Worm (Caenorhabditis elegans): Measurements from ENCODE around the gene arp-6.
A peak's percentile ranks its signal among the peaks of the same experiment; 100 is the strongest.

The arp-6 gene

ce11 chrII:8037246-8037645 is at the start of gene arp-6:
Gene arp-6, minus strand, starts transcription at chrII:8037346.
- no peak for TF ChIP-seq flh-1 (GFP tag; optimal IDR thresholded peaks at IDR 0.05)
- TF ChIP-seq snpc-4 (tag; optimal IDR thresholded peaks at IDR 0.05) = no peak
- TF ChIP-seq lin-32 (GFP tag; optimal IDR thresholded peaks at IDR 0.05) = no peak
- TF ChIP-seq mep-1 (tag; optimal IDR thresholded peaks at IDR 0.05) = no peak
- TF ChIP-seq drap-1 (GFP tag; optimal IDR thresholded peaks at IDR 0.05) = no peak
- no peak for TF ChIP-seq lin-13 (tag; optimal IDR thresholded peaks at IDR 0.05)
- no peak for TF ChIP-seq ham-2 (GFP tag; optimal IDR thresholded peaks at IDR 0.05)
- TF ChIP-seq zip-8 (tag; optimal IDR thresholded peaks at IDR 0.05) = no peak
- TF ChIP-seq bed-3 (GFP tag; optimal IDR thresholded peaks at IDR 0.05) = no peak
- no peak for TF ChIP-seq unc-120 (tag; optimal IDR thresholded peaks at IDR 0.05; ENCODE audit: poor library complexity, severe bottlenecking)

ce11 chrII:8086803-8087202 is 49.7 kb upstream of the arp-6 start, which contains the start of gene K02C4.3:
Gene K02C4.3, minus strand, starts transcription at chrII:8086853.
- TF ChIP-seq blmp-1 (tag; optimal IDR thresholded peaks at IDR 0.05) = no peak
- no peak for TF ChIP-seq drap-1 (GFP tag; optimal IDR thresholded peaks at IDR 0.05)
- peak; percentile 63 for TF ChIP-seq lsy-2 (tag; optimal IDR thresholded peaks at IDR 0.05)
- TF ChIP-seq mep-1 (tag; optimal IDR thresholded peaks at IDR 0.05) = peak; percentile 60
- no peak for TF ChIP-seq elt-1 (tag; optimal IDR thresholded peaks at IDR 0.05; ENCODE audit: borderline replicate concordance, insufficient read depth)
- TF ChIP-seq ztf-11 (tag; optimal IDR thresholded peaks at IDR 0.05) = no peak

- TF ChIP-seq ces-1 (GFP tag; optimal IDR thresholded peaks at IDR 0.05) = no peak
- TF ChIP-seq nhr-12 (tag; optimal IDR thresholded peaks at IDR 0.05) = no peak
- no peak for TF ChIP-seq unc-39 (tag; optimal IDR thresholded peaks at IDR 0.05)
- no peak for TF ChIP-seq ceh-43 (GFP tag; optimal IDR thresholded peaks at IDR 0.05)
Measured at ce11 chrII:8078041-8078440, 40.9 kb upstream of the arp-6 start, which contains the start of gene K02C4.5. Gene K02C4.5, plus strand, starts transcription at chrII:8078435.

- TF ChIP-seq sem-2 (GFP tag; optimal IDR thresholded peaks at IDR 0.05) = peak; percentile 76
- no peak for TF ChIP-seq lsy-2 (tag; optimal IDR thresholded peaks at IDR 0.05)
- TF ChIP-seq lin-32 (GFP tag; optimal IDR thresholded peaks at IDR 0.05) = peak; percentile 76
- no peak for TF ChIP-seq unc-39 (tag; optimal IDR thresholded peaks at IDR 0.05)
- TF ChIP-seq sptf-1 (tag; optimal IDR thresholded peaks at IDR 0.05) = no peak
- peak; percentile 22 for TF ChIP-seq unc-62 (GFP tag; optimal IDR thresholded peaks at IDR 0.05)
- TF ChIP-seq ceh-43 (GFP tag; optimal IDR thresholded peaks at IDR 0.05) = peak; percentile 63
- no peak for TF ChIP-seq mab-5 (tag; optimal IDR thresholded peaks at IDR 0.05)
- peak; percentile 55 for TF ChIP-seq pha-4 (tag; optimal IDR thresholded peaks at IDR 0.05)
- peak; percentile 73 for TF ChIP-seq ham-2 (GFP tag; optimal IDR thresholded peaks at IDR 0.05)
- TF ChIP-seq elt-1 (tag; optimal IDR thresholded peaks at IDR 0.05; ENCODE audit: borderline replicate concordance, insufficient read depth) = no peak
- TF ChIP-seq blmp-1 (tag; optimal IDR thresholded peaks at IDR 0.05) = no peak
- TF ChIP-seq flh-1 (GFP tag; optimal IDR thresholded peaks at IDR 0.05) = peak; percentile 59
- peak; percentile 89 for TF ChIP-seq ceh-83 (GFP tag; optimal IDR thresholded peaks at IDR 0.05)
- peak; percentile 59 for TF ChIP-seq tbx-8 (GFP tag; optimal IDR thresholded peaks at IDR 0.05)
- TF ChIP-seq ztf-11 (tag; optimal IDR thresholded peaks at IDR 0.05) = no peak
- no peak for TF ChIP-seq ces-1 (GFP tag; optimal IDR thresholded peaks at IDR 0.05)
- peak; percentile 81 for TF ChIP-seq mls-2 (tag; optimal IDR thresholded peaks at IDR 0.05)
- TF ChIP-seq snpc-4 (tag; optimal IDR thresholded peaks at IDR 0.05) = no peak
- peak; percentile 12 for TF ChIP-seq bed-3 (GFP tag; optimal IDR thresholded peaks at IDR 0.05)
- no peak for TF ChIP-seq nhr-2 (tag; optimal IDR thresholded peaks at IDR 0.05)
- no peak for TF ChIP-seq nhr-28 (tag; optimal IDR thresholded peaks at IDR 0.05)
- peak; percentile 20 for TF ChIP-seq lin-13 (tag; optimal IDR thresholded peaks at IDR 0.05)
- TF ChIP-seq drap-1 (GFP tag; optimal IDR thresholded peaks at IDR 0.05) = peak; percentile 86
- peak; percentile 23 for TF ChIP-seq zip-8 (tag; optimal IDR thresholded peaks at IDR 0.05)
- peak; percentile 20 for TF ChIP-seq unc-120 (tag; optimal IDR thresholded peaks at IDR 0.05; ENCODE audit: poor library complexity, severe bottlenecking)
- peak; percentile 79 for TF ChIP-seq M03D4.4 (tag; optimal IDR thresholded peaks at IDR 0.05)
- TF ChIP-seq hlh-1 (tag; optimal IDR thresholded peaks at IDR 0.05) = peak; percentile 8
- peak; percentile 12 for TF ChIP-seq mep-1 (tag; optimal IDR thresholded peaks at IDR 0.05)
- TF ChIP-seq cnd-1 (tag; optimal IDR thresholded peaks at IDR 0.05) = peak; percentile 86
- TF ChIP-seq ceh-39 (tag; optimal IDR thresholded peaks at IDR 0.05) = no peak
- no peak for TF ChIP-seq nhr-12 (tag; optimal IDR thresholded peaks at IDR 0.05)
- TF ChIP-seq elt-3 (tag; optimal IDR thresholded peaks at IDR 0.05) = no peak
- no peak for TF ChIP-seq nhr-76 (tag; optimal IDR thresholded peaks at IDR 0.05)
- TF ChIP-seq nhr-237 (tag; optimal IDR thresholded peaks at IDR 0.05) = no peak
Measured at ce11 chrII:8075324-8075810, 38.2 kb upstream of the arp-6 start, which contains the start of gene K02C4.2. Gene K02C4.2, plus strand, starts transcription at chrII:8075760.
